Fruit fly (Drosophila melanogaster): Measurements from ENCODE around the gene Rpn3.

The Rpn3 gene

DNA sequence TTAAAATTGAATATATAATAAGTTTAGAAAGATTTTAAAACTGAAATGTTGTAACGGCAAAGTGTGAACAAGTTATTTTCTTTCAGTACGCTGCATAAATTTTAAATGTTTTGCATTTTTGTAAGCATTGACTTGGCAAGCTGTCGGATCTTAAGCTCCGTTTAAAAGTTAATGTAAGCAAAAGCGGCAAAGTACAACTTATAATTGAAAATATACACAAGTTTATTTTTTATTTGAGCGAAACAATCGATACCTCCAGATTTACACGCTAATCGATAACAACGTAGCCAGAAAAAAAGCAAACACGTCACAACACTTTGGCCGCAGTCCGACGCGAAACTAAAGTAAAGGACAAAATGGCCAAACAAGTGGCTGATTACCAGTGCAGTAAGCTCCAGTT lies 10.0 kb upstream of the Rpn3 start, which contains the start of gene Catsup (continued):
- TF ChIP-seq CG34376 (GFP tag; optimal IDR thresholded peaks at IDR 0.05), result no peak
- peak; percentile 67 for TF ChIP-seq hbn (GFP tag; IDR thresholded peaks at IDR 0.05; ENCODE audit: partially characterized antibody)
- TF ChIP-seq CG6791 (GFP tag; IDR thresholded peaks at IDR 0.05; ENCODE audit: partially characterized antibody), result peak; percentile 76
- TF ChIP-seq CG4617 (GFP tag; optimal IDR thresholded peaks at IDR 0.05; ENCODE audit: borderline replicate concordance), result peak; percentile 17
- no peak for TF ChIP-seq GATAe (GFP tag; conservative IDR thresholded peaks at IDR 0.05)
- TF ChIP-seq Nf-YB (GFP tag; optimal IDR thresholded peaks at IDR 0.05), result no peak
- TF ChIP-seq inv (GFP tag; IDR thresholded peaks at IDR 0.05; ENCODE audit: partially characterized antibody), result peak; percentile 61
- TF ChIP-seq CG9876 (GFP tag; optimal IDR thresholded peaks at IDR 0.05), result no peak
- TF ChIP-seq Hey (tag; optimal IDR thresholded peaks at IDR 0.05), result no peak
- no peak for TF ChIP-seq ranshi (GFP tag; IDR thresholded peaks at IDR 0.05)
- TF ChIP-seq knrl (GFP tag; IDR thresholded peaks at IDR 0.05; ENCODE audit: partially characterized antibody), result peak; percentile 75
- TF ChIP-seq Blimp-1 (GFP tag; optimal IDR thresholded peaks at IDR 0.05), result no peak
- TF ChIP-seq CG7745 (tag; optimal IDR thresholded peaks at IDR 0.05), result no peak
- TF ChIP-seq gem (tag; optimal IDR thresholded peaks at IDR 0.05), result no peak
- TF ChIP-seq unc-4 (GFP tag; IDR thresholded peaks at IDR 0.05; ENCODE audit: partially characterized antibody), result peak; percentile 70
- no peak for TF ChIP-seq CG8290 (GFP tag; optimal IDR thresholded peaks at IDR 0.05)
- no peak for TF ChIP-seq CG8290 (tag; optimal IDR thresholded peaks at IDR 0.05)
- TF ChIP-seq Ets65A (GFP tag), result no peak
- peak; percentile 74 for TF ChIP-seq ssp (GFP tag; IDR thresholded peaks at IDR 0.05)
- no peak for TF ChIP-seq CG31441 (GFP tag; IDR thresholded peaks at IDR 0.05)
- TF ChIP-seq ro (GFP tag; IDR thresholded peaks at IDR 0.05), result no peak
- TF ChIP-seq dysf (GFP tag; IDR thresholded peaks at IDR 0.05), result no peak
- TF ChIP-seq CG12155 (GFP tag; optimal IDR thresholded peaks at IDR 0.05), result no peak
- no peak for TF ChIP-seq CG16779 (GFP tag; IDR thresholded peaks at IDR 0.05)
- no peak for TF ChIP-seq CG14014 (GFP tag; IDR thresholded peaks at IDR 0.05)
- peak; percentile 63; the same call in 2 of the 3 replicates for TF ChIP-seq CG16813 (GFP tag; IDR thresholded peaks at IDR 0.05; ENCODE audit: partially characterized antibody)
- no peak for TF ChIP-seq Mad (GFP tag; optimal IDR thresholded peaks at IDR 0.05)
- no peak for TF ChIP-seq CG6254 (GFP tag; optimal IDR thresholded peaks at IDR 0.05)
- TF ChIP-seq Sox102F (GFP tag; optimal IDR thresholded peaks at IDR 0.05), result no peak
- no peak for TF ChIP-seq CG5953 (GFP tag; IDR thresholded peaks at IDR 0.05)
- no peak for TF ChIP-seq E2f1 (GFP tag; IDR thresholded peaks at IDR 0.05)
- TF ChIP-seq Ets97D (GFP tag; optimal IDR thresholded peaks at IDR 0.05), result no peak
- TF ChIP-seq CG5180 (GFP tag; optimal IDR thresholded peaks at IDR 0.05), result no peak
- no peak for TF ChIP-seq CG17186 (GFP tag; optimal IDR thresholded peaks at IDR 0.05)
- TF ChIP-seq CG15269 (tag; optimal IDR thresholded peaks at IDR 0.05), result no peak
- TF ChIP-seq CG8089 (GFP tag; optimal IDR thresholded peaks at IDR 0.05), result no peak
- TF ChIP-seq amos (GFP tag; IDR thresholded peaks at IDR 0.05; ENCODE audit: partially characterized antibody), result peak; percentile 59
- no peak for TF ChIP-seq esg (GFP tag; conservative IDR thresholded peaks at IDR 0.05)
- TF ChIP-seq repo (GFP tag; optimal IDR thresholded peaks at IDR 0.05), result no peak
- no peak for TF ChIP-seq fru (optimal IDR thresholded peaks at IDR 0.05)
- no peak for TF ChIP-seq CG8944 (GFP tag; optimal IDR thresholded peaks at IDR 0.05)
- no peak for TF ChIP-seq sc (optimal IDR thresholded peaks at IDR 0.05)
- no peak for TF ChIP-seq sc (GFP tag; optimal IDR thresholded peaks at IDR 0.05)
- TF ChIP-seq CG7839 (tag; optimal IDR thresholded peaks at IDR 0.05), result no peak
- TF ChIP-seq CG34224 (GFP tag; IDR thresholded peaks at IDR 0.05; ENCODE audit: partially characterized antibody), result peak; percentile 58
- no peak for TF ChIP-seq NK7.1 (GFP tag; optimal IDR thresholded peaks at IDR 0.05)
- TF ChIP-seq Scr (GFP tag; IDR thresholded peaks at IDR 0.05; ENCODE audit: partially characterized antibody), result peak; percentile 81
- TF ChIP-seq Nf-YC (tag; optimal IDR thresholded peaks at IDR 0.05), result no peak
- TF ChIP-seq Fer3 (tag; optimal IDR thresholded peaks at IDR 0.05), result no peak
- no peak for TF ChIP-seq dmrt99B (tag; optimal IDR thresholded peaks at IDR 0.05)
- TF ChIP-seq Adf1 (GFP tag; IDR thresholded peaks at IDR 0.05), result no peak
- no peak for TF ChIP-seq Poxn (GFP tag; IDR thresholded peaks at IDR 0.05)
